Fruit fly (Drosophila melanogaster): ENCODE results near the gene Cyp4s3.

Gene Cyp4s3

dm6 chrX:15063404-15064062, 52.8 kb downstream of the Cyp4s3 start, which contains the start of the genes hiw and ND-B18 (continued):
- TF ChIP-seq CG11093 (GFP tag; IDR thresholded peaks at IDR 0.05) (no peak), chm (GFP tag; IDR thresholded peaks at IDR 0.05) (0 out of 2 replicates have a peak, but pooled peaks have one; percentile 50), Taf1 (GFP tag; IDR thresholded peaks at IDR 0.05) (no peak), D19A (tag; optimal IDR thresholded peaks at IDR 0.05) (no peak), jumu (GFP tag; optimal IDR thresholded peaks at IDR 0.05) (no peak), CG4360 (GFP tag; IDR thresholded peaks at IDR 0.05) (peak; percentile 94), CG9727 (GFP tag; optimal IDR thresholded peaks at IDR 0.05) (peak; percentile 26), psq (GFP tag; optimal IDR thresholded peaks at IDR 0.05) (no peak), Spps (tag; optimal IDR thresholded peaks at IDR 0.05) (no peak), CG2202 (tag; optimal IDR thresholded peaks at IDR 0.05) (no peak), CG10565 (GFP tag; optimal IDR thresholded peaks at IDR 0.05) (no peak), trem (tag; optimal IDR thresholded peaks at IDR 0.05) (peak; percentile 69), ewg (GFP tag; optimal IDR thresholded peaks at IDR 0.05) (peak; percentile 4), maf-S (GFP tag; optimal IDR thresholded peaks at IDR 0.05) (no peak), CG34376 (GFP tag; optimal IDR thresholded peaks at IDR 0.05) (no peak), Rx (GFP tag; IDR thresholded peaks at IDR 0.05) (no peak), D (optimal IDR thresholded peaks at IDR 0.05) (no peak), D (GFP tag; optimal IDR thresholded peaks at IDR 0.05) (no peak), odd (GFP tag; optimal IDR thresholded peaks at IDR 0.05) (no peak), CG12391 (tag; optimal IDR thresholded peaks at IDR 0.05) (peak; percentile 8), dm (GFP tag; optimal IDR thresholded peaks at IDR 0.05) (no peak), repo (GFP tag; optimal IDR thresholded peaks at IDR 0.05) (no peak), MBD-R2 (GFP tag; IDR thresholded peaks at IDR 0.05) (peak; percentile 91), tup (GFP tag; optimal IDR thresholded peaks at IDR 0.05) (no peak), gem (tag; optimal IDR thresholded peaks at IDR 0.05) (no peak), CG13296 (GFP tag; optimal IDR thresholded peaks at IDR 0.05) (no peak), unc-4 (GFP tag; IDR thresholded peaks at IDR 0.05; ENCODE audit: partially characterized antibody) (no peak), zen2 (GFP tag; IDR thresholded peaks at IDR 0.05; ENCODE audit: partially characterized antibody) (no peak), jing (GFP tag; optimal IDR thresholded peaks at IDR 0.05) (no peak), inv (GFP tag; IDR thresholded peaks at IDR 0.05; ENCODE audit: partially characterized antibody) (peak; percentile 24; the same call in 1 of the 2 replicates), CG17385 (GFP tag; optimal IDR thresholded peaks at IDR 0.05) (peak; percentile 96), CG10979 (tag; optimal IDR thresholded peaks at IDR 0.05) (no peak), CG11085 (GFP tag; IDR thresholded peaks at IDR 0.05) (0 out of 2 replicates have a peak, but pooled peaks have one; percentile 10), p53 (GFP tag; optimal IDR thresholded peaks at IDR 0.05) (peak; percentile 13), Tbp (GFP tag; optimal IDR thresholded peaks at IDR 0.05) (no peak), hth (optimal IDR thresholded peaks at IDR 0.05) (no peak), gsb-n (tag; optimal IDR thresholded peaks at IDR 0.05) (no peak), Sin3A (optimal IDR thresholded peaks at IDR 0.05) (peak; percentile 36), dmrt99B (tag; optimal IDR thresholded peaks at IDR 0.05) (no peak), sima (GFP tag; optimal IDR thresholded peaks at IDR 0.05) (no peak), her (GFP tag; optimal IDR thresholded peaks at IDR 0.05) (no peak), crp (GFP tag; optimal IDR thresholded peaks at IDR 0.05) (peak; percentile 93 to 99), Sry-β (GFP tag; optimal IDR thresholded peaks at IDR 0.05) (peak; percentile 72), CG30020 (tag; optimal IDR thresholded peaks at IDR 0.05) (no peak), Sry-δ (GFP tag; optimal IDR thresholded peaks at IDR 0.05) (peak; percentile 26), TFAM (GFP tag; optimal IDR thresholded peaks at IDR 0.05) (no peak), Hmr (GFP tag; optimal IDR thresholded peaks at IDR 0.05) (peak; percentile 39), CG8924 (tag; optimal IDR thresholded peaks at IDR 0.05) (peak; percentile 21), CG34224 (GFP tag; IDR thresholded peaks at IDR 0.05; ENCODE audit: partially characterized antibody) (0 out of 3 replicates have a peak, but pooled peaks have one; percentile 15), CG16863 (GFP tag; optimal IDR thresholded peaks at IDR 0.05) (no peak)

Data from whole organism, embryonic.